Worm (Caenorhabditis elegans) whole organism, L2 larva: Measurements from ENCODE around the gene ceh-28.

Source experiments
- aly-2 ChIP-seq: fragments of 150-350 bp; optimal IDR thresholded peaks from 2 replicates; lab custom pipeline; 2014; ENCODE audit warnings: missing biosample characterization, missing genetic modification characterization
- dmd-4 ChIP-seq: sonication (generic microtip); optimal IDR thresholded peaks from 2 replicates; lab custom pipeline; 2017; ENCODE audit warnings: missing biosample characterization, missing genetic modification characterization
- egl-27 ChIP-seq: sonication (generic microtip); optimal IDR thresholded peaks from 3 replicates; lab custom pipeline; 2017; ENCODE audit warnings: missing biosample characterization, missing genetic modification reagents, missing genetic modification characterization
- nhr-129 ChIP-seq: fragments of 150-350 bp; optimal IDR thresholded peaks from 2 replicates; lab custom pipeline; 2014; ENCODE audit warnings: missing biosample characterization, missing genetic modification characterization
- sma-3 ChIP-seq: sonication (generic microtip); optimal IDR thresholded peaks from 2 replicates; lab custom pipeline; 2016; ENCODE audit warnings: missing genetic modification reagents, missing genetic modification characterization, missing compliant biosample characterization
- unc-39 ChIP-seq: fragments of 150-350 bp; optimal IDR thresholded peaks from 2 replicates; lab custom pipeline; 2014; ENCODE audit warnings: missing biosample characterization, missing genetic modification characterization
- unc-62 ChIP-seq: fragments of 150-350 bp; optimal IDR thresholded peaks from 2 replicates; lab custom pipeline; 2014; ENCODE audit warnings: missing biosample characterization, missing genetic modification reagents, missing genetic modification characterization

- TF ChIP-seq sma-3 (no peak), unc-39 (tag; lab: Kevin White, UChicago) (no peak), nhr-129 (no peak), unc-62 (GFP tag; lab: Kevin White, UChicago) (no peak), aly-2 (no peak), dmd-4 (no peak), egl-27 (tag; lab: Kevin White, UChicago) (no peak)
Measured at ce11 chrX:13088539-13088938, 14.1 kb downstream of the ceh-28 start.
